Fruit fly (Drosophila melanogaster) whole organism, embryonic: ENCODE data around the gene CG9467.

Experiments used
- Bgb ChIP-seq: fragments of 200-800 bp; sonication (Bioruptor generic); IDR thresholded peaks from 2 replicates; pipeline ENCODE4 v1.3.6; 2022; ENCODE audit warnings: missing biosample characterization, missing genetic modification characterization; ENCODE audit not compliant: partially characterized antibody
- CG10366 ChIP-seq: fragments of 200-800 bp; sonication (Bioruptor generic); IDR thresholded peaks from 2 replicates; pipeline ENCODE4 v1.3.6; 2022; ENCODE audit warnings: missing biosample characterization, missing genetic modification characterization
- CG10543 ChIP-seq: fragments of 200-800 bp; sonication (Bioruptor generic); optimal IDR thresholded peaks from 3 replicates; lab custom pipeline; 2017; ENCODE audit warnings: missing biosample characterization, mild to moderate bottlenecking, missing genetic modification characterization, moderate library complexity
- CG11398 ChIP-seq: fragments of 200-800 bp; sonication (Bioruptor generic); optimal IDR thresholded peaks from 2 replicates; lab custom pipeline; 2016; ENCODE audit warnings: missing biosample characterization, missing genetic modification characterization
- CG11504 ChIP-seq: fragments of 200-800 bp; sonication (Bioruptor generic); optimal IDR thresholded peaks from 3 replicates; lab custom pipeline; 2019; ENCODE audit warnings: missing biosample characterization, mild to moderate bottlenecking, missing genetic modification characterization, moderate library complexity
- CG12071 ChIP-seq: fragments of 200-800 bp; sonication (Bioruptor generic); optimal IDR thresholded peaks from 3 replicates; lab custom pipeline; 2018; ENCODE audit warnings: missing biosample characterization, mild to moderate bottlenecking, missing genetic modification characterization
- CG15011 ChIP-seq: fragments of 200-800 bp; sonication (Bioruptor generic); optimal IDR thresholded peaks from 3 replicates; lab custom pipeline; 2018; ENCODE audit warnings: missing biosample characterization, mild to moderate bottlenecking, missing genetic modification characterization
- CG15073 ChIP-seq: fragments of 200-800 bp; sonication (Bioruptor generic); optimal IDR thresholded peaks from 2 replicates; lab custom pipeline; 2016; ENCODE audit warnings: missing biosample characterization, missing genetic modification characterization
- CG15269 ChIP-seq: fragments of 200-800 bp; sonication (Bioruptor generic); optimal IDR thresholded peaks from 2 replicates; lab custom pipeline; 2018; ENCODE audit warnings: missing biosample characterization, mild to moderate bottlenecking, missing genetic modification characterization, moderate library complexity
- CG17328 ChIP-seq: fragments of 200-800 bp; sonication (Bioruptor generic); IDR thresholded peaks from 2 replicates; pipeline ENCODE4 v1.3.6; 2022; ENCODE audit warnings: missing biosample characterization, missing genetic modification characterization
- CG17912 ChIP-seq: fragments of 200-800 bp; sonication (Bioruptor generic); optimal IDR thresholded peaks from 2 replicates; lab custom pipeline; 2018; ENCODE audit warnings: missing biosample characterization, mild to moderate bottlenecking, missing genetic modification characterization
- CG18262 ChIP-seq: fragments of 200-800 bp; optimal IDR thresholded peaks from 3 replicates; lab custom pipeline; 2019; ENCODE audit warnings: missing biosample characterization, mild to moderate bottlenecking, missing genetic modification characterization, moderate library complexity
- CG18764 ChIP-seq: fragments of 200-800 bp; sonication (Bioruptor generic); optimal IDR thresholded peaks from 3 replicates; lab custom pipeline; 2016; ENCODE audit warnings: missing biosample characterization, missing genetic modification characterization
- CG30403 ChIP-seq: fragments of 200-800 bp; sonication (Bioruptor generic); optimal IDR thresholded peaks from 3 replicates; lab custom pipeline; 2016; ENCODE audit warnings: missing biosample characterization, missing genetic modification characterization
- CG3065 ChIP-seq: fragments of 200-800 bp; sonication (Bioruptor generic); optimal IDR thresholded peaks from 2 replicates; lab custom pipeline; 2016; ENCODE audit warnings: missing biosample characterization, missing genetic modification characterization
- CG34422 ChIP-seq: fragments of 200-800 bp; sonication (Bioruptor generic); IDR thresholded peaks from 3 replicates; pipeline ENCODE4 v1.3.6; 2022; ENCODE audit warnings: missing biosample characterization, missing genetic modification characterization
- CG6791 ChIP-seq: fragments of 200-800 bp; sonication (Bioruptor generic); IDR thresholded peaks from 3 replicates; pipeline ENCODE4 v1.3.6; 2022; ENCODE audit warnings: missing biosample characterization, missing genetic modification characterization; ENCODE audit not compliant: partially characterized antibody
- CG7357 ChIP-seq: fragments of 200-800 bp; sonication (Bioruptor generic); IDR thresholded peaks from 3 replicates; pipeline ENCODE4 v1.3.6; 2022; ENCODE audit warnings: missing biosample characterization, missing genetic modification characterization
- CG7839 ChIP-seq: fragments of 200-800 bp; sonication (Bioruptor generic); optimal IDR thresholded peaks from 3 replicates; lab custom pipeline; 2018; ENCODE audit warnings: missing biosample characterization, mild to moderate bottlenecking, missing genetic modification characterization, moderate library complexity
- CTCF ChIP-seq: fragments of 200-800 bp; sonication (Bioruptor generic); optimal IDR thresholded peaks from 2 replicates; lab custom pipeline; 2017; ENCODE audit warnings: missing biosample characterization, mild to moderate bottlenecking, missing genetic modification characterization, moderate library complexity
- Dfd ChIP-seq, 2 experiments: fragments of >200 bp; optimal IDR thresholded peaks; 2 replicates each; lab custom pipeline; 2017; ENCODE audit warnings: missing biosample characterization in 2 of 2, missing genetic modification characterization in 2 of 2
- H15 ChIP-seq: fragments of 200-800 bp; sonication (Bioruptor generic); IDR thresholded peaks from 3 replicates; pipeline ENCODE4 v1.3.6; 2022; ENCODE audit warnings: missing biosample characterization, missing genetic modification characterization
- H2.0 ChIP-seq: fragments of 200-800 bp; sonication (Bioruptor generic); IDR thresholded peaks from 2 replicates; pipeline ENCODE4 v1.3.6; 2022; ENCODE audit warnings: missing biosample characterization, missing genetic modification characterization
- HHEX ChIP-seq: fragments of 200-800 bp; sonication (Bioruptor generic); optimal IDR thresholded peaks from 3 replicates; lab custom pipeline; 2017; ENCODE audit warnings: missing biosample characterization, mild to moderate bottlenecking, missing genetic modification characterization, missing genetic modification reagents
- Hr39 ChIP-seq: fragments of >200 bp; optimal IDR thresholded peaks from 2 replicates; lab custom pipeline; 2017
- Jarid2 ChIP-seq: fragments of 200-800 bp; sonication (Bioruptor generic); optimal IDR thresholded peaks from 3 replicates; lab custom pipeline; 2017; ENCODE audit warnings: mild to moderate bottlenecking, missing biosample characterization, missing genetic modification reagents, missing genetic modification characterization
- Lim3 ChIP-seq: fragments of 200-800 bp; sonication (Bioruptor generic); IDR thresholded peaks from 2 replicates; pipeline ENCODE4 v1.3.6; 2022; ENCODE audit warnings: missing biosample characterization, missing genetic modification characterization
- Ravus ChIP-seq: fragments of 200-800 bp; sonication (Bioruptor generic); IDR thresholded peaks from 2 replicates; pipeline ENCODE4 v1.3.6; 2022; ENCODE audit warnings: missing biosample characterization, missing genetic modification characterization
- ap ChIP-seq: fragments of 200-800 bp; sonication (Bioruptor generic); IDR thresholded peaks from 2 replicates; pipeline ENCODE4 v1.3.6; 2022; ENCODE audit warnings: missing biosample characterization, missing genetic modification characterization
- cad ChIP-seq: fragments of >200 bp; optimal IDR thresholded peaks from 2 replicates; lab custom pipeline; 2017; ENCODE audit warnings: missing biosample characterization, missing genetic modification characterization
- dpn ChIP-seq, 2 experiments: fragments of 200-800 bp; sonication (Bioruptor generic); optimal IDR thresholded peaks; 3 replicates each; lab custom pipeline; 2016; ENCODE audit warnings: missing biosample characterization in 2 of 2, missing genetic modification characterization in 2 of 2
- dysf ChIP-seq: fragments of 200-800 bp; sonication (Bioruptor generic); IDR thresholded peaks from 3 replicates; pipeline ENCODE4 v1.3.6; 2022; ENCODE audit warnings: missing biosample characterization, missing genetic modification characterization
- ems ChIP-seq: fragments of 200-800 bp; sonication (Bioruptor generic); optimal IDR thresholded peaks from 3 replicates; lab custom pipeline; 2016; ENCODE audit warnings: missing biosample characterization, missing genetic modification characterization
- esg ChIP-seq: fragments of 200-800 bp; sonication (Bioruptor generic); conservative IDR thresholded peaks from 2 replicates; pipeline ENCODE4 v1.3.6; 2022; ENCODE audit warnings: missing biosample characterization, missing genetic modification characterization
- eyg ChIP-seq: fragments of 200-800 bp; sonication (Bioruptor generic); optimal IDR thresholded peaks from 3 replicates; lab custom pipeline; 2016; ENCODE audit warnings: missing biosample characterization, missing genetic modification characterization
- gcm2 ChIP-seq: fragments of 200-800 bp; sonication (Bioruptor generic); optimal IDR thresholded peaks from 2 replicates; lab custom pipeline; 2016; ENCODE audit warnings: missing biosample characterization, missing genetic modification characterization
- gsb ChIP-seq: fragments of 200-800 bp; sonication (Bioruptor generic); IDR thresholded peaks from 2 replicates; pipeline ENCODE4 v1.3.6; 2022; ENCODE audit warnings: missing biosample characterization, missing genetic modification characterization
- ind ChIP-seq: fragments of 200-800 bp; sonication (Bioruptor generic); optimal IDR thresholded peaks from 3 replicates; lab custom pipeline; 2016; ENCODE audit warnings: missing biosample characterization, missing genetic modification characterization
- lab ChIP-seq: fragments of 200-800 bp; sonication (Bioruptor generic); optimal IDR thresholded peaks from 3 replicates; lab custom pipeline; 2017; ENCODE audit warnings: missing biosample characterization, missing genetic modification characterization, mild to moderate bottlenecking, moderate library complexity, missing genetic modification reagents
- mirr ChIP-seq: fragments of 200-800 bp; sonication (Bioruptor generic); optimal IDR thresholded peaks from 3 replicates; lab custom pipeline; 2018; ENCODE audit warnings: missing biosample characterization, mild to moderate bottlenecking, missing genetic modification characterization
- nmo ChIP-seq: fragments of 200-800 bp; sonication (Bioruptor generic); optimal IDR thresholded peaks from 2 replicates; lab custom pipeline; 2018; ENCODE audit warnings: missing biosample characterization, mild to moderate bottlenecking, missing genetic modification characterization, moderate library complexity
- oc ChIP-seq: fragments of 200-800 bp; sonication (Bioruptor generic); optimal IDR thresholded peaks from 2 replicates; lab custom pipeline; 2018; ENCODE audit warnings: missing biosample characterization, mild to moderate bottlenecking, missing genetic modification characterization, moderate library complexity
- org-1 ChIP-seq: fragments of 200-800 bp; sonication (Bioruptor generic); optimal IDR thresholded peaks from 2 replicates; lab custom pipeline; 2017; ENCODE audit warnings: missing biosample characterization, missing genetic modification characterization
- pnt ChIP-seq: fragments of 200-800 bp; sonication (Bioruptor generic); optimal IDR thresholded peaks from 3 replicates; lab custom pipeline; 2016; ENCODE audit warnings: missing biosample characterization, missing genetic modification characterization
- pros ChIP-seq: fragments of 200-800 bp; sonication (Bioruptor generic); optimal IDR thresholded peaks from 3 replicates; lab custom pipeline; 2019; ENCODE audit warnings: missing biosample characterization, mild to moderate bottlenecking, missing genetic modification characterization, moderate library complexity
- pum ChIP-seq: fragments of 200-800 bp; sonication (Bioruptor generic); optimal IDR thresholded peaks from 2 replicates; lab custom pipeline; 2016; ENCODE audit warnings: missing biosample characterization, missing genetic modification characterization
- sc ChIP-seq, 3 experiments: fragments of >200 bp in 2 of 3; fragments of 200-800 bp in 1 of 3; sonication (Bioruptor generic) in 1 of 3; optimal IDR thresholded peaks; 2 replicates in 2 of 3; 3 replicates in 1 of 3; lab custom pipeline; 2017; ENCODE audit warnings: mild to moderate bottlenecking in 1 of 3, missing biosample characterization in 1 of 3, missing genetic modification characterization in 1 of 3, missing genetic modification reagents in 1 of 3
- sens ChIP-seq: fragments of 200-800 bp; sonication (Bioruptor generic); peaks from one replicate; lab custom pipeline; 2016; ENCODE audit warnings: missing biosample characterization, missing genetic modification characterization
- sim ChIP-seq: fragments of 200-800 bp; sonication (Bioruptor generic); IDR thresholded peaks from 2 replicates; pipeline ENCODE4 v1.3.6; 2022; ENCODE audit warnings: missing biosample characterization, missing genetic modification characterization
- tgo ChIP-seq: fragments of 200-800 bp; sonication (Bioruptor generic); IDR thresholded peaks from 3 replicates; pipeline ENCODE4 v1.3.6; 2022; ENCODE audit warnings: missing biosample characterization, missing genetic modification characterization
- zen ChIP-seq: fragments of 200-800 bp; sonication (Bioruptor generic); optimal IDR thresholded peaks from 3 replicates; lab custom pipeline; 2018; ENCODE audit warnings: missing biosample characterization, mild to moderate bottlenecking, missing genetic modification characterization, moderate library complexity
- zfh1 ChIP-seq: fragments of 200-800 bp; sonication (Bioruptor generic); IDR thresholded peaks from 3 replicates; pipeline ENCODE4 v1.3.6; 2022; ENCODE audit warnings: missing biosample characterization, missing genetic modification characterization

The CG9467 gene

dm6 chr3R:9771519-9771972 lies 29.3 kb downstream of the CG9467 start, which contains the start of gene CG9471 (continued):
- TF ChIP-seq CG6791 (no peak), Dfd (GFP tag; optimal IDR thresholded peaks at IDR 0.05; lab: Kevin White, UChicago) (no peak), nmo (GFP tag; lab: Kevin White, UChicago) (peak; percentile 92), CG10366 (GFP tag; lab: Robert Waterston, UW) (peak; percentile 93), CG18764 (GFP tag; lab: Kevin White, UChicago) (peak; percentile 82), Bgb (GFP tag; lab: Robert Waterston, UW) (peak; percentile 15; the same call in 1 of the 2 replicates), oc (peak; percentile 83), zen (tag; lab: Kevin White, UChicago) (peak; percentile 88), dpn (GFP tag; optimal IDR thresholded peaks at IDR 0.05; lab: Kevin White, UChicago) (peak; percentile 90 to 93), tgo (peak; percentile 92), lab (GFP tag; lab: Kevin White, UChicago) (peak; percentile 96), H15 (GFP tag; lab: Robert Waterston, UW) (peak; percentile 94), CG11398 (GFP tag; lab: Kevin White, UChicago) (peak; percentile 35), pnt (peak; percentile 89), org-1 (GFP tag; lab: Kevin White, UChicago) (peak; percentile 82), CG10543 (peak; percentile 94), CG12071 (peak; percentile 88), CG15011 (GFP tag; lab: Kevin White, UChicago) (peak; percentile 86), CG7839 (peak; percentile 92), Ravus (GFP tag; lab: Robert Waterston, UW) (peak; percentile 76), CTCF (peak; percentile 26), CG34422 (GFP tag; lab: Robert Waterston, UW) (peak; percentile 93), zfh1 (GFP tag; lab: Robert Waterston, UW) (peak; percentile 90), ems (GFP tag; lab: Kevin White, UChicago) (peak; percentile 85), pum (peak; percentile 88), ap (GFP tag; lab: Robert Waterston, UW) (peak; percentile 90), CG15269 (peak; percentile 95), CG17912 (peak; percentile 77), CG7357 (GFP tag; lab: Robert Waterston, UW) (peak; percentile 83), CG3065 (GFP tag; lab: Kevin White, UChicago) (peak; percentile 60), CG30403 (GFP tag; lab: Kevin White, UChicago) (peak; percentile 93), sc (optimal IDR thresholded peaks at IDR 0.05; lab: Kevin White, UChicago) (no peak), sc (GFP tag; optimal IDR thresholded peaks at IDR 0.05; lab: Kevin White, UChicago) (peak; percentile 78), CG11504 (tag; lab: Kevin White, UChicago) (peak; percentile 92), eyg (GFP tag; lab: Kevin White, UChicago) (peak; percentile 86), H2.0 (GFP tag; lab: Robert Waterston, UW) (peak; percentile 93), CG18262 (tag; lab: Kevin White, UChicago) (peak; percentile 90), CG17328 (GFP tag; lab: Robert Waterston, UW) (peak; percentile 91), mirr (peak; percentile 88), sens (GFP tag; lab: Kevin White, UChicago) (peak; percentile 98), cad (GFP tag; lab: Kevin White, UChicago) (no peak), HHEX (GFP tag; lab: Kevin White, UChicago) (peak; percentile 93), ind (GFP tag; lab: Kevin White, UChicago) (peak; percentile 93), pros (GFP tag; lab: Kevin White, UChicago) (no peak), esg (peak; percentile 92), CG15073 (peak; percentile 31), Lim3 (GFP tag; lab: Robert Waterston, UW) (peak; percentile 65; the same call in 1 of the 2 replicates), sim (GFP tag; lab: Robert Waterston, UW) (peak; percentile 73), gsb (GFP tag; lab: Robert Waterston, UW) (peak; percentile 80), dysf (GFP tag; lab: Robert Waterston, UW) (peak; percentile 94), gcm2 (GFP tag; lab: Kevin White, UChicago) (peak; percentile 76), Jarid2 (peak; percentile 62), Hr39 (lab: Kevin White, UChicago) (no peak)
